Fruit fly (Drosophila melanogaster): ENCODE measurements around the gene CG31178.

Gene CG31178

dm6 chr3R:21862137-21862850 lies 11.2 kb upstream of the CG31178 start:
- no peak for TF ChIP-seq bab1 (GFP tag; optimal IDR thresholded peaks at IDR 0.05)
- TF ChIP-seq CG12768 (GFP tag; optimal IDR thresholded peaks at IDR 0.05), result no peak
- TF ChIP-seq CG33017 (tag; optimal IDR thresholded peaks at IDR 0.05), result no peak
- TF ChIP-seq cic (GFP tag; optimal IDR thresholded peaks at IDR 0.05), result no peak
- TF ChIP-seq CG1620 (GFP tag; optimal IDR thresholded peaks at IDR 0.05), result no peak
- TF ChIP-seq Crg-1 (GFP tag; optimal IDR thresholded peaks at IDR 0.05), result no peak
- TF ChIP-seq tj (GFP tag; optimal IDR thresholded peaks at IDR 0.05), result no peak
- no peak for TF ChIP-seq CG5204 (GFP tag; optimal IDR thresholded peaks at IDR 0.05)
- no peak for TF ChIP-seq cnc (optimal IDR thresholded peaks at IDR 0.05)
- TF ChIP-seq ovo (GFP tag; optimal IDR thresholded peaks at IDR 0.05), result no peak
- no peak for TF ChIP-seq toe (GFP tag; optimal IDR thresholded peaks at IDR 0.05)
- TF ChIP-seq CG11617 (GFP tag; optimal IDR thresholded peaks at IDR 0.05), result no peak
- no peak for TF ChIP-seq kay (GFP tag; ENCODE audit: borderline replicate concordance)
- no peak for TF ChIP-seq CG7045 (GFP tag; optimal IDR thresholded peaks at IDR 0.05)
- no peak for TF ChIP-seq CG7101 (tag; optimal IDR thresholded peaks at IDR 0.05)
- no peak for TF ChIP-seq Mnt (GFP tag; optimal IDR thresholded peaks at IDR 0.05)
- no peak for TF ChIP-seq pad (GFP tag; optimal IDR thresholded peaks at IDR 0.05)
- no peak for TF ChIP-seq CG14711 (tag; optimal IDR thresholded peaks at IDR 0.05)
- no peak for TF ChIP-seq Hr96 (GFP tag; optimal IDR thresholded peaks at IDR 0.05)

- TF ChIP-seq Hr96 (GFP tag; optimal IDR thresholded peaks at IDR 0.05) (no peak), tj (GFP tag; optimal IDR thresholded peaks at IDR 0.05) (no peak), CG12768 (GFP tag; optimal IDR thresholded peaks at IDR 0.05) (no peak), bab1 (GFP tag; optimal IDR thresholded peaks at IDR 0.05) (no peak), CG5204 (GFP tag; optimal IDR thresholded peaks at IDR 0.05) (no peak), cnc (optimal IDR thresholded peaks at IDR 0.05) (no peak), Mnt (GFP tag; optimal IDR thresholded peaks at IDR 0.05) (no peak), pad (GFP tag; optimal IDR thresholded peaks at IDR 0.05) (no peak), Clk (GFP tag; optimal IDR thresholded peaks at IDR 0.05) (no peak), Crg-1 (GFP tag; optimal IDR thresholded peaks at IDR 0.05) (no peak), CG33017 (tag; optimal IDR thresholded peaks at IDR 0.05) (no peak), CG7045 (GFP tag; optimal IDR thresholded peaks at IDR 0.05) (no peak), toe (GFP tag; optimal IDR thresholded peaks at IDR 0.05) (no peak), CG14711 (tag; optimal IDR thresholded peaks at IDR 0.05) (no peak), CG11617 (GFP tag; optimal IDR thresholded peaks at IDR 0.05) (no peak), ovo (GFP tag; optimal IDR thresholded peaks at IDR 0.05) (no peak), kay (GFP tag; ENCODE audit: borderline replicate concordance) (no peak), CG1620 (GFP tag; optimal IDR thresholded peaks at IDR 0.05) (no peak), cic (GFP tag; optimal IDR thresholded peaks at IDR 0.05) (no peak)
Observed at dm6 chr3R:21862868-21863267, 10.7 kb upstream of the CG31178 start.

- TF ChIP-seq CG33017 (tag; optimal IDR thresholded peaks at IDR 0.05) (no peak), cic (GFP tag; optimal IDR thresholded peaks at IDR 0.05) (no peak), cnc (optimal IDR thresholded peaks at IDR 0.05) (no peak), Clk (GFP tag; optimal IDR thresholded peaks at IDR 0.05) (no peak), CG12768 (GFP tag; optimal IDR thresholded peaks at IDR 0.05) (no peak), CG1620 (GFP tag; optimal IDR thresholded peaks at IDR 0.05) (no peak), bab1 (GFP tag; optimal IDR thresholded peaks at IDR 0.05) (no peak), Crg-1 (GFP tag; optimal IDR thresholded peaks at IDR 0.05) (no peak), pad (GFP tag; optimal IDR thresholded peaks at IDR 0.05) (no peak), Hr96 (GFP tag; optimal IDR thresholded peaks at IDR 0.05) (no peak), CG7101 (tag; optimal IDR thresholded peaks at IDR 0.05) (no peak), ovo (GFP tag; optimal IDR thresholded peaks at IDR 0.05) (no peak), kay (GFP tag; ENCODE audit: borderline replicate concordance) (no peak), CG7045 (GFP tag; optimal IDR thresholded peaks at IDR 0.05) (no peak)
Observed at dm6 chr3R:21863817-21864384, 9.6 kb upstream of the CG31178 start.

dm6 chr3R:21864484-21864883 lies 9.1 kb upstream of the CG31178 start:
- TF ChIP-seq kay (GFP tag; ENCODE audit: borderline replicate concordance) (peak; percentile 7), ovo (GFP tag; optimal IDR thresholded peaks at IDR 0.05) (no peak), toe (GFP tag; optimal IDR thresholded peaks at IDR 0.05) (no peak), CG7045 (GFP tag; optimal IDR thresholded peaks at IDR 0.05) (no peak)

DNA sequence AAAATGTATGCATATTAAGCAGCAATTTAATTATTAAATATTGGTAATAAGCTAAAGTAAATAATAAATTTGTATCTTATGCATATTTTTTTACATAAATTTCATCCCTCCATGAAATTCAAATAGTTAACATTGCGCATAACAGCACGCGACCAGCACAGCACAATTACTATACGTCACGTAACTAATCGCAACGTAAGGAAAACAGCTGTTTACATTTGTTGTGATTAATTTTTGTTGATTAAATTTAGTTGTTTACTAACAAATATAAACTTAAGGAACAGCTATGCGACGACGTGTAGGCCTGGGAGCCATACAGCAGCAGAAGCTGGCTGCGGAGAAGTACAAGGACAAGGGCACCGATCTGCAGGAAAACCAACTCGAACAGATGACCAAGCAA lies 8.5 kb upstream of the CG31178 start, which contains the start of gene lsn:
lsn (plus strand) TSS at position 177 of the 400 bp plus-strand sequence.
- TF ChIP-seq bab1 (GFP tag; optimal IDR thresholded peaks at IDR 0.05), result peak; percentile 15
- no peak for TF ChIP-seq CG1620 (GFP tag; optimal IDR thresholded peaks at IDR 0.05)
- TF ChIP-seq toe (GFP tag; optimal IDR thresholded peaks at IDR 0.05), result no peak
- no peak for TF ChIP-seq cic (GFP tag; optimal IDR thresholded peaks at IDR 0.05)
- no peak for TF ChIP-seq CG12768 (GFP tag; optimal IDR thresholded peaks at IDR 0.05)
- peak; percentile 42 for TF ChIP-seq ovo (GFP tag; optimal IDR thresholded peaks at IDR 0.05)
- no peak for TF ChIP-seq tj (GFP tag; optimal IDR thresholded peaks at IDR 0.05)
- TF ChIP-seq Hr96 (GFP tag; optimal IDR thresholded peaks at IDR 0.05), result no peak
- no peak for TF ChIP-seq CG5204 (GFP tag; optimal IDR thresholded peaks at IDR 0.05)
- TF ChIP-seq cnc (optimal IDR thresholded peaks at IDR 0.05), result no peak
- no peak for TF ChIP-seq CG33017 (tag; optimal IDR thresholded peaks at IDR 0.05)
- TF ChIP-seq Mnt (GFP tag; optimal IDR thresholded peaks at IDR 0.05), result no peak
- peak; percentile 12 for TF ChIP-seq kay (GFP tag; ENCODE audit: borderline replicate concordance)
- TF ChIP-seq CG11617 (GFP tag; optimal IDR thresholded peaks at IDR 0.05), result no peak

DNA sequence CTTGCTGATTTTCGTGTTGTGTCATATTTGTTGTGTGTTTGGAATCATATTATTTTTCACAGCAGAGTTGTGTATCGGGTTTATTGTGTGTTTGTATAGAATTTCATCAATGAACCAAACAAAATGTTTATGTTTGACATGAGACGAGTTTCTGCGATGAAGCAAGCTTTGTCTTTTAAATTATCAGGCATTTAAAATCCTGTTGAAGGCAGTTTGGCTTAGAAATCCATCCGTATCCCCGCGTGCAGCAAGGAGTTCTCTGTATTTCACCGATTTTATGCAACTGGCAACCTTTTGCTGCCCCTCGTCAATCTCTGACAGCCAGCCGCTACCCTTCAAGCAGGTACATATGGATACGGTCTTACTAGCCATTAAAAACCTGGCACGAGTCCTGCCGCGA lies 5.7 kb upstream of the CG31178 start, which contains the start of the genes CG6569 and Cby:
CG6569 (minus strand) TSS at position 101 of the 400 bp plus-strand sequence.
Cby (plus strand) TSS at position 185 of the 400 bp plus-strand sequence.
- no peak for TF ChIP-seq CG5204 (GFP tag; optimal IDR thresholded peaks at IDR 0.05)
- TF ChIP-seq pad (GFP tag; optimal IDR thresholded peaks at IDR 0.05), result no peak
- TF ChIP-seq toe (GFP tag; optimal IDR thresholded peaks at IDR 0.05), result no peak
- TF ChIP-seq tj (GFP tag; optimal IDR thresholded peaks at IDR 0.05), result no peak
- TF ChIP-seq CG7045 (GFP tag; optimal IDR thresholded peaks at IDR 0.05), result no peak
- no peak for TF ChIP-seq CG1620 (GFP tag; optimal IDR thresholded peaks at IDR 0.05)
- no peak for TF ChIP-seq kay (GFP tag; ENCODE audit: borderline replicate concordance)
- TF ChIP-seq cnc (optimal IDR thresholded peaks at IDR 0.05), result no peak
- no peak for TF ChIP-seq ovo (GFP tag; optimal IDR thresholded peaks at IDR 0.05)
- TF ChIP-seq CG11617 (GFP tag; optimal IDR thresholded peaks at IDR 0.05), result no peak
- no peak for TF ChIP-seq bab1 (GFP tag; optimal IDR thresholded peaks at IDR 0.05)
- no peak for TF ChIP-seq CG12768 (GFP tag; optimal IDR thresholded peaks at IDR 0.05)
- TF ChIP-seq Crg-1 (GFP tag; optimal IDR thresholded peaks at IDR 0.05), result no peak
- no peak for TF ChIP-seq Clk (GFP tag; optimal IDR thresholded peaks at IDR 0.05)
